Fruit fly (Drosophila melanogaster) whole organism: Measurements from ENCODE around the gene lectin-28C.

Source experiments
- CG8478 ChIP-seq: fragments of >200 bp; optimal IDR thresholded peaks from 2 replicates; lab custom pipeline; 2018; ENCODE audit warnings: inconsistent platforms
- Dll ChIP-seq: fragments of >200 bp; optimal IDR thresholded peaks from 2 replicates; lab custom pipeline; 2017
- EcR ChIP-seq, 2 experiments: fragments of >200 bp; optimal IDR thresholded peaks; 2 replicates each; lab custom pipeline; 2017; ENCODE audit warnings: missing biosample characterization in 2 of 2, missing genetic modification characterization in 2 of 2, missing genetic modification reagents in 2 of 2
- pan ChIP-seq: fragments of >200 bp; optimal IDR thresholded peaks from 2 replicates; lab custom pipeline; 2017
- psq ChIP-seq: fragments of >200 bp; optimal IDR thresholded peaks from 2 replicates; lab custom pipeline; 2017
- usp ChIP-seq: fragments of >200 bp; optimal IDR thresholded peaks from 2 replicates; lab custom pipeline; 2017; ENCODE audit warnings: missing biosample characterization, missing genetic modification characterization, mixed read lengths

lectin-28C gene

dm6 chr2L:7880458-7880857 lies 23.6 kb downstream of the lectin-28C start:
- TF ChIP-seq EcR (GFP tag; optimal IDR thresholded peaks at IDR 0.05; lab: Kevin White, UChicago) (no peak), psq (no peak), usp (GFP tag; lab: Kevin White, UChicago) (no peak), pan (lab: Kevin White, UChicago) (no peak), Dll (lab: Kevin White, UChicago) (no peak), CG8478 (lab: Kevin White, UChicago) (no peak)

dm6 chr2L:7885271-7885670 lies 28.4 kb downstream of the lectin-28C start, which contains the start of the genes SmE and CG34132:
TSS of gene SmE (minus strand) at chr2L:7885450.
TSS of gene CG34132 (plus strand) at chr2L:7885503.
- TF ChIP-seq usp (GFP tag; lab: Kevin White, UChicago) (no peak), psq (no peak), CG8478 (lab: Kevin White, UChicago) (no peak), EcR (GFP tag; optimal IDR thresholded peaks at IDR 0.05; lab: Kevin White, UChicago) (no peak), Dll (lab: Kevin White, UChicago) (no peak), pan (lab: Kevin White, UChicago) (no peak)

- TF ChIP-seq pan (lab: Kevin White, UChicago) (no peak), CG8478 (lab: Kevin White, UChicago) (no peak), Dll (lab: Kevin White, UChicago) (no peak), psq (no peak), EcR (GFP tag; optimal IDR thresholded peaks at IDR 0.05; lab: Kevin White, UChicago) (no peak), usp (GFP tag; lab: Kevin White, UChicago) (no peak)
Measured at dm6 chr2L:7885952-7886351, 29.1 kb downstream of the lectin-28C start.

- TF ChIP-seq CG8478 (lab: Kevin White, UChicago) (no peak), Dll (lab: Kevin White, UChicago) (no peak), psq (no peak), pan (lab: Kevin White, UChicago) (no peak), EcR (GFP tag; optimal IDR thresholded peaks at IDR 0.05; lab: Kevin White, UChicago) (no peak), usp (GFP tag; lab: Kevin White, UChicago) (no peak)
Measured at dm6 chr2L:7887333-7887732, 30.5 kb downstream of the lectin-28C start, which contains the start of gene CG7102. TSS of gene CG7102 (minus strand) at chr2L:7887513.

- TF ChIP-seq EcR (GFP tag; optimal IDR thresholded peaks at IDR 0.05; lab: Kevin White, UChicago), result no peak
Measured at dm6 chr2L:7889029-7889428, 32.2 kb downstream of the lectin-28C start, which contains the start of gene Spn28Da. TSS of gene Spn28Da (minus strand) at chr2L:7889129.

- TF ChIP-seq usp (GFP tag; lab: Kevin White, UChicago), result no peak
- TF ChIP-seq pan (lab: Kevin White, UChicago), result no peak
- no peak for TF ChIP-seq psq
- no peak for TF ChIP-seq Dll (lab: Kevin White, UChicago)
- no peak for TF ChIP-seq EcR (GFP tag; optimal IDR thresholded peaks at IDR 0.05; lab: Kevin White, UChicago)
- TF ChIP-seq CG8478 (lab: Kevin White, UChicago), result no peak
Measured at dm6 chr2L:7890654-7891114, 33.8 kb downstream of the lectin-28C start, which contains the start of gene Spn28Db. TSS of gene Spn28Db (minus strand) at chr2L:7890704.

- no peak for TF ChIP-seq CG8478 (lab: Kevin White, UChicago)
- TF ChIP-seq psq, result no peak
- TF ChIP-seq Dll (lab: Kevin White, UChicago), result no peak
- no peak for TF ChIP-seq EcR (GFP tag; optimal IDR thresholded peaks at IDR 0.05; lab: Kevin White, UChicago)
- TF ChIP-seq usp (GFP tag; lab: Kevin White, UChicago), result no peak
- TF ChIP-seq pan (lab: Kevin White, UChicago), result no peak
Measured at dm6 chr2L:7897245-7897644, 40.4 kb downstream of the lectin-28C start.

- TF ChIP-seq EcR (GFP tag; optimal IDR thresholded peaks at IDR 0.05; lab: Kevin White, UChicago) (peak in 1 of 2 experiments; percentile 19), Dll (lab: Kevin White, UChicago) (no peak)
Measured at dm6 chr2L:7898581-7898980, 41.7 kb downstream of the lectin-28C start.

- no peak for TF ChIP-seq psq
- TF ChIP-seq usp (GFP tag; lab: Kevin White, UChicago), result no peak
- TF ChIP-seq EcR (GFP tag; optimal IDR thresholded peaks at IDR 0.05; lab: Kevin White, UChicago), result no peak
- no peak for TF ChIP-seq Dll (lab: Kevin White, UChicago)
- no peak for TF ChIP-seq pan (lab: Kevin White, UChicago)
- no peak for TF ChIP-seq CG8478 (lab: Kevin White, UChicago)
Measured at dm6 chr2L:7899108-7899507, 42.2 kb downstream of the lectin-28C start.

- TF ChIP-seq usp (GFP tag; lab: Kevin White, UChicago) (no peak), Dll (lab: Kevin White, UChicago) (no peak), EcR (GFP tag; optimal IDR thresholded peaks at IDR 0.05; lab: Kevin White, UChicago) (no peak)
Measured at dm6 chr2L:7899949-7900348, 43.1 kb downstream of the lectin-28C start.

dm6 chr2L:7901833-7902232 lies 45.0 kb downstream of the lectin-28C start:
- no peak for TF ChIP-seq CG8478 (lab: Kevin White, UChicago)

dm6 chr2L:7909327-7909804 lies 52.5 kb downstream of the lectin-28C start:
- TF ChIP-seq psq, result no peak
- peak; percentile 58 for TF ChIP-seq Dll (lab: Kevin White, UChicago)
